Fruit fly (Drosophila melanogaster) S2 (cell line): ENCODE results near the gene FDY.

Source experiments
- CG8478 ChIP-seq: fragments of >200 bp; optimal IDR thresholded peaks from 2 replicates; lab custom pipeline; 2018
- CTCF ChIP-seq, 2 experiments: fragments of >200 bp; optimal IDR thresholded peaks; 2 replicates each; lab custom pipeline; 2018

The FDY gene

dm6 chrY:3021989-3022388 lies at the start of gene FDY:
FDY (plus strand) TSS chrY:3022289.
- no peak for TF ChIP-seq CTCF (optimal IDR thresholded peaks at IDR 0.05; lab: Kevin White, UChicago)
- TF ChIP-seq CG8478 (lab: Kevin White, UChicago), result no peak
